Fruit fly (Drosophila melanogaster) whole organism, embryonic: Measurements from ENCODE around the gene CG31735.

ENCODE experiments used
- B-H1 ChIP-seq: fragments of 200-800 bp; sonication (Bioruptor generic); IDR thresholded peaks from 3 replicates; pipeline ENCODE4 v1.3.6; 2022; ENCODE audit warnings: missing biosample characterization, missing genetic modification characterization
- Blimp-1 ChIP-seq: fragments of 200-800 bp; sonication (Bioruptor generic); optimal IDR thresholded peaks from 3 replicates; lab custom pipeline; 2018; ENCODE audit warnings: missing biosample characterization, missing genetic modification characterization, mild to moderate bottlenecking, moderate library complexity, missing genetic modification reagents
- CG10462 ChIP-seq: fragments of 200-800 bp; sonication (Bioruptor generic); optimal IDR thresholded peaks from 2 replicates; lab custom pipeline; 2016; ENCODE audit warnings: missing biosample characterization, missing genetic modification characterization
- CG11093 ChIP-seq: fragments of 200-800 bp; sonication (Bioruptor generic); IDR thresholded peaks from 3 replicates; pipeline ENCODE4 v1.3.6; 2022; ENCODE audit warnings: missing biosample characterization, missing genetic modification characterization
- CG12942 ChIP-seq: fragments of 200-800 bp; sonication (Bioruptor generic); optimal IDR thresholded peaks from 3 replicates; lab custom pipeline; 2016; ENCODE audit warnings: missing biosample characterization, missing genetic modification characterization
- CG14014 ChIP-seq: fragments of 200-800 bp; sonication (Bioruptor generic); IDR thresholded peaks from 2 replicates; pipeline ENCODE4 v1.3.6; 2022; ENCODE audit warnings: missing biosample characterization, missing genetic modification characterization
- CG14441 ChIP-seq: fragments of 200-800 bp; sonication (Bioruptor generic); IDR thresholded peaks from 2 replicates; pipeline ENCODE4 v1.3.6; 2022; ENCODE audit warnings: missing biosample characterization, missing genetic modification characterization
- CG1647 ChIP-seq: fragments of 200-800 bp; sonication (Bioruptor generic); optimal IDR thresholded peaks from 3 replicates; lab custom pipeline; 2016; ENCODE audit warnings: missing biosample characterization, missing genetic modification characterization
- CG16815 ChIP-seq: fragments of 200-800 bp; sonication (Bioruptor generic); optimal IDR thresholded peaks from 3 replicates; lab custom pipeline; 2017; ENCODE audit warnings: missing biosample characterization, mild to moderate bottlenecking, missing genetic modification characterization
- CG2129 ChIP-seq: fragments of 200-800 bp; sonication (Bioruptor generic); IDR thresholded peaks from 2 replicates; pipeline ENCODE4 v1.3.6; 2022; ENCODE audit warnings: missing biosample characterization, missing genetic modification characterization; ENCODE audit not compliant: partially characterized antibody
- CG2889 ChIP-seq: fragments of 200-800 bp; sonication (Bioruptor generic); IDR thresholded peaks from 3 replicates; pipeline ENCODE4 v1.3.6; 2022; ENCODE audit warnings: missing biosample characterization, missing genetic modification characterization
- CG3847 ChIP-seq: fragments of 200-800 bp; sonication (Bioruptor generic); IDR thresholded peaks from 2 replicates; pipeline ENCODE4 v1.3.6; 2022; ENCODE audit warnings: missing biosample characterization, missing genetic modification characterization
- CG5245 ChIP-seq: fragments of 200-800 bp; sonication (Bioruptor generic); optimal IDR thresholded peaks from 3 replicates; lab custom pipeline; 2016; ENCODE audit warnings: missing biosample characterization, missing genetic modification characterization
- CG6765 ChIP-seq: fragments of 200-800 bp; sonication (Bioruptor generic); optimal IDR thresholded peaks from 3 replicates; lab custom pipeline; 2017; ENCODE audit warnings: missing biosample characterization, mild to moderate bottlenecking, missing genetic modification characterization
- CG6791 ChIP-seq: fragments of 200-800 bp; sonication (Bioruptor generic); IDR thresholded peaks from 3 replicates; pipeline ENCODE4 v1.3.6; 2022; ENCODE audit warnings: missing biosample characterization, missing genetic modification characterization; ENCODE audit not compliant: partially characterized antibody
- CG7786 ChIP-seq: fragments of 200-800 bp; sonication (Bioruptor generic); optimal IDR thresholded peaks from 2 replicates; lab custom pipeline; 2016; ENCODE audit warnings: missing biosample characterization, missing genetic modification characterization
- CG7839 ChIP-seq: fragments of 200-800 bp; sonication (Bioruptor generic); optimal IDR thresholded peaks from 3 replicates; lab custom pipeline; 2018; ENCODE audit warnings: missing biosample characterization, mild to moderate bottlenecking, missing genetic modification characterization, moderate library complexity
- CG8290 ChIP-seq, 3 experiments: fragments of 200-800 bp; sonication (Bioruptor generic); optimal IDR thresholded peaks; 2 replicates each; lab custom pipeline; 2016 to 2019; ENCODE audit warnings: missing biosample characterization in 3 of 3, missing genetic modification characterization in 3 of 3, mild to moderate bottlenecking in 2 of 3, moderate library complexity in 1 of 3
- CG9437 ChIP-seq: fragments of 200-800 bp; sonication (Bioruptor generic); optimal IDR thresholded peaks from 2 replicates; lab custom pipeline; 2018; ENCODE audit warnings: missing biosample characterization, mild to moderate bottlenecking, missing genetic modification characterization
- CG9817 ChIP-seq: fragments of 200-800 bp; sonication (Bioruptor generic); optimal IDR thresholded peaks from 2 replicates; lab custom pipeline; 2018; ENCODE audit warnings: missing biosample characterization, mild to moderate bottlenecking, missing genetic modification characterization, moderate library complexity
- CoRest ChIP-seq: fragments of 200-800 bp; sonication (Bioruptor generic); optimal IDR thresholded peaks from 3 replicates; lab custom pipeline; 2018; ENCODE audit warnings: missing biosample characterization, mild to moderate bottlenecking, missing genetic modification characterization, moderate library complexity
- D ChIP-seq, 2 experiments: fragments of 200-800 bp in 1 of 2; fragments of >200 bp in 1 of 2; sonication (Bioruptor generic) in 1 of 2; optimal IDR thresholded peaks; 2 replicates in 1 of 2; 3 replicates in 1 of 2; lab custom pipeline; 2017; ENCODE audit warnings: mild to moderate bottlenecking in 1 of 2, missing biosample characterization in 1 of 2, missing genetic modification characterization in 1 of 2, missing genetic modification reagents in 1 of 2
- Dad ChIP-seq: fragments of 200-800 bp; sonication (Bioruptor generic); optimal IDR thresholded peaks from 3 replicates; lab custom pipeline; 2016; ENCODE audit warnings: missing biosample characterization, missing genetic modification characterization
- Dip2 ChIP-seq: fragments of 200-800 bp; sonication (Bioruptor generic); IDR thresholded peaks from 2 replicates; pipeline ENCODE4 v1.3.6; 2022; ENCODE audit warnings: missing biosample characterization, missing genetic modification characterization
- Dll ChIP-seq: fragments of 200-800 bp; sonication (Bioruptor generic); IDR thresholded peaks from 4 replicates; pipeline ENCODE4 v1.3.6; 2022; ENCODE audit warnings: missing biosample characterization, missing genetic modification characterization; ENCODE audit not compliant: partially characterized antibody
- Eip74EF ChIP-seq, 2 experiments: fragments of 200-800 bp in 1 of 2; fragments of >200 bp in 1 of 2; sonication (Bioruptor generic) in 1 of 2; optimal IDR thresholded peaks; 2 replicates each; lab custom pipeline; 2017 to 2019; ENCODE audit warnings: missing biosample characterization in 2 of 2, missing genetic modification characterization in 2 of 2, mild to moderate bottlenecking in 1 of 2, moderate library complexity in 1 of 2
- Hr51 ChIP-seq, 2 experiments: fragments of 200-800 bp; sonication (Bioruptor generic); optimal IDR thresholded peaks; 2 replicates in 1 of 2; 3 replicates in 1 of 2; lab custom pipeline; 2016 to 2018; ENCODE audit warnings: missing biosample characterization in 2 of 2, missing genetic modification characterization in 2 of 2, mild to moderate bottlenecking in 1 of 2, moderate library complexity in 1 of 2
- Jarid2 ChIP-seq: fragments of 200-800 bp; sonication (Bioruptor generic); optimal IDR thresholded peaks from 3 replicates; lab custom pipeline; 2017; ENCODE audit warnings: mild to moderate bottlenecking, missing biosample characterization, missing genetic modification reagents, missing genetic modification characterization
- Rx ChIP-seq: fragments of 200-800 bp; sonication (Bioruptor generic); IDR thresholded peaks from 2 replicates; pipeline ENCODE4 v1.3.6; 2022; ENCODE audit warnings: missing biosample characterization, missing genetic modification characterization
- Taf1 ChIP-seq: fragments of 200-800 bp; sonication (Bioruptor generic); IDR thresholded peaks from 2 replicates; pipeline ENCODE4 v1.3.6; 2022; ENCODE audit warnings: missing biosample characterization, missing genetic modification characterization
- amos ChIP-seq: fragments of 200-800 bp; sonication (Bioruptor generic); IDR thresholded peaks from 2 replicates; pipeline ENCODE4 v1.3.6; 2022; ENCODE audit warnings: missing biosample characterization, missing genetic modification characterization; ENCODE audit not compliant: partially characterized antibody
- ewg ChIP-seq: fragments of 200-800 bp; sonication (Bioruptor generic); optimal IDR thresholded peaks from 3 replicates; lab custom pipeline; 2017; ENCODE audit warnings: mild to moderate bottlenecking, missing biosample characterization, missing genetic modification reagents, missing genetic modification characterization
- exex ChIP-seq: fragments of 200-800 bp; sonication (Bioruptor generic); optimal IDR thresholded peaks from 4 replicates; lab custom pipeline; 2018; ENCODE audit warnings: missing biosample characterization, mild to moderate bottlenecking, missing genetic modification characterization, moderate library complexity
- gcm2 ChIP-seq: fragments of 200-800 bp; sonication (Bioruptor generic); optimal IDR thresholded peaks from 2 replicates; lab custom pipeline; 2016; ENCODE audit warnings: missing biosample characterization, missing genetic modification characterization
- gt ChIP-seq: fragments of 200-800 bp; sonication (Bioruptor generic); IDR thresholded peaks from 2 replicates; pipeline ENCODE4 v1.3.6; 2022; ENCODE audit warnings: missing biosample characterization, missing genetic modification characterization
- insv ChIP-seq, 2 experiments: fragments of 200-800 bp; sonication (Bioruptor generic); optimal IDR thresholded peaks; 3 replicates each; lab custom pipeline; 2016 to 2018; ENCODE audit warnings: missing biosample characterization in 2 of 2, missing genetic modification characterization in 2 of 2
- jing ChIP-seq: fragments of 200-800 bp; sonication (Bioruptor generic); optimal IDR thresholded peaks from 2 replicates; lab custom pipeline; 2018; ENCODE audit warnings: missing biosample characterization, mild to moderate bottlenecking, missing genetic modification characterization
- knrl ChIP-seq: fragments of 200-800 bp; sonication (Bioruptor generic); IDR thresholded peaks from 3 replicates; pipeline ENCODE4 v1.3.6; 2022; ENCODE audit warnings: missing biosample characterization, missing genetic modification characterization; ENCODE audit not compliant: partially characterized antibody
- nom ChIP-seq: fragments of 200-800 bp; sonication (Bioruptor generic); optimal IDR thresholded peaks from 2 replicates; lab custom pipeline; 2017; ENCODE audit warnings: missing biosample characterization, missing genetic modification characterization, mild to moderate bottlenecking, moderate library complexity, missing genetic modification reagents
- odd ChIP-seq: fragments of 200-800 bp; sonication (Bioruptor generic); optimal IDR thresholded peaks from 2 replicates; lab custom pipeline; 2017; ENCODE audit warnings: missing biosample characterization, mild to moderate bottlenecking, missing genetic modification characterization
- pan ChIP-seq, 4 experiments: fragments of >200 bp in 3 of 4; fragments of 200-800 bp in 1 of 4; sonication (Bioruptor generic) in 1 of 4; optimal IDR thresholded peaks in 3 of 4; IDR thresholded peaks in 1 of 4; 2 replicates each; pipeline versions ENCODE4 v1.3.6 to Lab custom; 2017 to 2022; ENCODE audit warnings: missing biosample characterization in 2 of 4, missing genetic modification characterization in 2 of 4, mixed read lengths in 1 of 4
- phol ChIP-seq: fragments of 200-800 bp; sonication (Bioruptor generic); optimal IDR thresholded peaks from 3 replicates; lab custom pipeline; 2018; ENCODE audit warnings: missing biosample characterization, mild to moderate bottlenecking, missing genetic modification characterization, moderate library complexity
- sna ChIP-seq: fragments of 200-800 bp; sonication (Bioruptor generic); IDR thresholded peaks from 2 replicates; pipeline ENCODE4 v1.3.6; 2022; ENCODE audit warnings: missing biosample characterization, missing genetic modification characterization; ENCODE audit not compliant: partially characterized antibody
- stc ChIP-seq: fragments of 200-800 bp; sonication (Bioruptor generic); IDR thresholded peaks from 2 replicates; pipeline ENCODE4 v1.3.6; 2022; ENCODE audit warnings: missing biosample characterization, missing genetic modification characterization
- trh ChIP-seq: fragments of 200-800 bp; sonication (Bioruptor generic); optimal IDR thresholded peaks from 2 replicates; lab custom pipeline; 2016; ENCODE audit warnings: missing biosample characterization, missing genetic modification characterization

The CG31735 gene

DNA sequence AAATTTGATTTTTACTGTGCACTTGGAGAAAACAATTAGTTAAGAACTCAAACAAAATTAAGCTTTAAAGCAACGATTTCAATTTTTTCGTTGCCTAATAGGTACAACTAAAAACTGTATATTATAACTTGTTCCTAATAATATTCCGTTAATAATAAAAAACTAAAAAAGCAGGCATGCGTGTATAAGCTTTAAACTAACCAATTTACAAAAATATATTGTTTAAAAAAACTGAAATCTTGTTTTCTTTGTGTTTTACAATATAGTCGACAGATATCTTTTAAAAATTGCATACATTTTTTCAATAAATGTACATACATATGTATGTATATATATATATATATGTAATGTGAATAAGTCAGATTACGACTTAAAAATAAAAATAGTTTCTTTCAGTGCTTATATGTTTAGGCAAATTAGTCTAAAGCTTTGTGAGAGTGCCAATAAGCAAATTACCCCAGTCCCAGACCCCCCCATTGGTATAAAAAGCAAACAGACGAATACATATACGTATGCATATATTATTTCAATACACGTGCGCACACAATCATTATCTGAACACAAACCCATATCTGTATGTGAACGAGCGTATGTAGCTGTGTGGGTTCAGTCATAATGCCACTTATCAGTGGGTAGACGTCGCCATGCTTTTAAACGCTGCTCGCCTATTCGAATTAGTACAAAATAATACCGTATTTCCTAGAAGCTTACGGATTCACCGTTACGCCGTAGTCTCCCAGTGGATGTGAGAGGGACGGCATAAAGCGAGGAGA lies 17.8 kb downstream of the CG31735 start (continued):
- TF ChIP-seq CG5245 (GFP tag; lab: Kevin White, UChicago) = peak; percentile 1
- TF ChIP-seq knrl (GFP tag; lab: Robert Waterston, UW) = no peak
- no peak for TF ChIP-seq Blimp-1 (GFP tag; lab: Kevin White, UChicago)
- TF ChIP-seq Hr51 (GFP tag; optimal IDR thresholded peaks at IDR 0.05; lab: Kevin White, UChicago) = peak in 1 of 2 experiments; percentile 88
- TF ChIP-seq stc (GFP tag; lab: Robert Waterston, UW) = no peak; the same call in 1 of the 2 replicates
- TF ChIP-seq CG10462 (GFP tag; lab: Kevin White, UChicago) = peak; percentile 42
- TF ChIP-seq CoRest = peak; percentile 94
- TF ChIP-seq nom (GFP tag; lab: Kevin White, UChicago) = no peak
- no peak for TF ChIP-seq insv (GFP tag; optimal IDR thresholded peaks at IDR 0.05; lab: Kevin White, UChicago)
- peak; percentile 62 for TF ChIP-seq ewg (GFP tag; lab: Kevin White, UChicago)
- TF ChIP-seq CG2129 = no peak
- TF ChIP-seq D (optimal IDR thresholded peaks at IDR 0.05; lab: Kevin White, UChicago) = no peak
- TF ChIP-seq D (GFP tag; optimal IDR thresholded peaks at IDR 0.05; lab: Kevin White, UChicago) = peak; percentile 83
- TF ChIP-seq CG2889 (GFP tag; lab: Robert Waterston, UW) = no peak
- TF ChIP-seq amos (GFP tag; lab: Robert Waterston, UW) = peak; percentile 23; the same call in 1 of the 2 replicates
- peak; percentile 38 for TF ChIP-seq CG6765 (GFP tag; lab: Kevin White, UChicago)
- peak; percentile 2 for TF ChIP-seq jing (GFP tag; lab: Kevin White, UChicago)
- TF ChIP-seq CG6791 (GFP tag; lab: Robert Waterston, UW) = peak; percentile 65; the same call in 2 of the 3 replicates
- 0 out of 3 replicates have a peak, but pooled peaks have one; percentile 16 for TF ChIP-seq CG11093 (GFP tag; lab: Robert Waterston, UW)
- peak; percentile 71 for TF ChIP-seq exex (tag; lab: Kevin White, UChicago)
- peak; percentile 48 for TF ChIP-seq CG16815 (GFP tag; lab: Kevin White, UChicago)
- peak; percentile 92 for TF ChIP-seq phol (tag; lab: Kevin White, UChicago)
- TF ChIP-seq trh (GFP tag; lab: Kevin White, UChicago) = peak; percentile 57
- peak; percentile 64 for TF ChIP-seq odd
- no peak; the same call in 1 of the 2 replicates for TF ChIP-seq CG3847 (GFP tag; lab: Robert Waterston, UW)
- peak in 1 of 2 experiments; percentile 84 for TF ChIP-seq Eip74EF (GFP tag; optimal IDR thresholded peaks at IDR 0.05; lab: Kevin White, UChicago)
- TF ChIP-seq CG8290 (GFP tag; optimal IDR thresholded peaks at IDR 0.05; lab: Kevin White, UChicago) = no peak
- peak in 1 of 2 experiments; percentile 84 for TF ChIP-seq CG8290 (tag; optimal IDR thresholded peaks at IDR 0.05; lab: Kevin White, UChicago)

DNA sequence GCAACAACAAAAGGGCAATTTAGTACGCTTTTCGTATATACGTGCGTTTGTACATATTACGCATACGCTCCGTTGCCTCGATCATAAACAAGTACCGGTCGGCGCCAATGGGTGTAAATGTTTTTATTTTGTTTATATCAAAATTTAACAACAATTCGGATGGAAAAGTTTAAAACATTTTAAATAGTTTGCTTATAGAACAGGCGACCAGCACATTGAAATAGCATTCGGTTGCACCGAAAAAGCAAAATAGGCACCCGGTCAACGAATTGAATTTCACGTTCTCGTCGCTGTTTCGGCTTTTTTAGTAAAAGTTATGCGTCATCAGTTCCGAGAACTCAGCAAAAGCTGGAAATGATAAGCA lies 18.4 kb downstream of the CG31735 start:
- TF ChIP-seq gt (GFP tag; lab: Robert Waterston, UW) (no peak), Taf1 (GFP tag; lab: Robert Waterston, UW) (no peak), Rx (GFP tag; lab: Robert Waterston, UW) (no peak), CG9817 (tag; lab: Kevin White, UChicago) (no peak), CG14441 (GFP tag; lab: Robert Waterston, UW) (no peak), gcm2 (GFP tag; lab: Kevin White, UChicago) (no peak), CG7786 (no peak), CG9437 (GFP tag; lab: Kevin White, UChicago) (no peak), Jarid2 (GFP tag; lab: Kevin White, UChicago) (no peak), Dad (no peak), CG1647 (GFP tag; lab: Kevin White, UChicago) (no peak), CG12942 (GFP tag; lab: Kevin White, UChicago) (no peak), Dll (GFP tag; lab: Robert Waterston, UW) (0 out of 4 replicates have a peak, but pooled peaks have one; percentile 44), sna (GFP tag; lab: Robert Waterston, UW) (no peak), B-H1 (GFP tag; lab: Robert Waterston, UW) (no peak), CG7839 (tag; lab: Kevin White, UChicago) (no peak), exex (tag; lab: Kevin White, UChicago) (peak; percentile 24), pan (optimal IDR thresholded peaks at IDR 0.05; lab: Kevin White, UChicago) (no peak), pan (GFP tag; optimal IDR thresholded peaks at IDR 0.05 in 1 of 2, IDR thresholded peaks at IDR 0.05 in 1 of 2) (no peak), ewg (GFP tag; lab: Kevin White, UChicago) (no peak), CG14014 (GFP tag; lab: Robert Waterston, UW) (no peak), Dip2 (GFP tag; lab: Robert Waterston, UW) (no peak)
